Fruit fly (Drosophila melanogaster): ENCODE data around the gene PH4alphaSG1.

The PH4alphaSG1 gene

dm6 chr3R:30531989-30532653 lies 26.7 kb upstream of the PH4alphaSG1 start, which contains the start of gene tmod (continued):
- TF ChIP-seq prd (optimal IDR thresholded peaks at IDR 0.05) (no peak), prd (GFP tag; IDR thresholded peaks at IDR 0.05) (peak; percentile 59; the same call in 2 of the 3 replicates), sd (tag; optimal IDR thresholded peaks at IDR 0.05) (no peak), Drgx (GFP tag; IDR thresholded peaks at IDR 0.05) (peak; percentile 61), btn (GFP tag; optimal IDR thresholded peaks at IDR 0.05) (no peak), CG6689 (GFP tag; IDR thresholded peaks at IDR 0.05) (peak; percentile 52), psq (GFP tag; optimal IDR thresholded peaks at IDR 0.05) (no peak), CG6683 (GFP tag; optimal IDR thresholded peaks at IDR 0.05) (no peak), NK7.1 (GFP tag; optimal IDR thresholded peaks at IDR 0.05) (no peak), sug (tag; optimal IDR thresholded peaks at IDR 0.05) (peak; percentile 83), trh (GFP tag; optimal IDR thresholded peaks at IDR 0.05) (no peak), CG4854 (GFP tag; optimal IDR thresholded peaks at IDR 0.05) (no peak), inv (GFP tag; IDR thresholded peaks at IDR 0.05; ENCODE audit: partially characterized antibody) (no peak), row (GFP tag; IDR thresholded peaks at IDR 0.05) (peak; percentile 71), CG10565 (GFP tag; optimal IDR thresholded peaks at IDR 0.05) (no peak), sna (GFP tag; IDR thresholded peaks at IDR 0.05; ENCODE audit: partially characterized antibody) (no peak), bowl (GFP tag; IDR thresholded peaks at IDR 0.05) (no peak), CG18011 (GFP tag; optimal IDR thresholded peaks at IDR 0.05) (no peak), al (GFP tag; IDR thresholded peaks at IDR 0.05) (no peak), Hmx (GFP tag; optimal IDR thresholded peaks at IDR 0.05) (no peak), Poxn (GFP tag; IDR thresholded peaks at IDR 0.05) (no peak), seq (GFP tag; IDR thresholded peaks at IDR 0.05) (no peak), Pdp1 (GFP tag; optimal IDR thresholded peaks at IDR 0.05) (peak in 1 of 2 experiments; percentile 53), tgo (GFP tag; IDR thresholded peaks at IDR 0.05) (peak; percentile 49; the same call in 2 of the 3 replicates), ttk (GFP tag; IDR thresholded peaks at IDR 0.05) (no peak), Dfd (GFP tag; optimal IDR thresholded peaks at IDR 0.05) (no peak), Trl (optimal IDR thresholded peaks at IDR 0.05) (peak; percentile 79 to 84), Trl (GFP tag; optimal IDR thresholded peaks at IDR 0.05) (no peak), Lim3 (GFP tag; IDR thresholded peaks at IDR 0.05) (no peak), dmrt11E (tag; optimal IDR thresholded peaks at IDR 0.05) (peak; percentile 62), pho (GFP tag; optimal IDR thresholded peaks at IDR 0.05) (no peak), dimm (GFP tag; IDR thresholded peaks at IDR 0.05) (peak; percentile 13; the same call in 1 of the 2 replicates), Nf-YC (tag; optimal IDR thresholded peaks at IDR 0.05) (peak; percentile 15), ems (GFP tag; optimal IDR thresholded peaks at IDR 0.05) (peak; percentile 13), CG10321 (GFP tag; IDR thresholded peaks at IDR 0.05) (peak; percentile 95), CG7928 (GFP tag; optimal IDR thresholded peaks at IDR 0.05) (no peak), shn (GFP tag; optimal IDR thresholded peaks at IDR 0.05) (peak; percentile 37), nerfin-1 (tag; optimal IDR thresholded peaks at IDR 0.05) (peak; percentile 53), CG13123 (GFP tag; optimal IDR thresholded peaks at IDR 0.05) (no peak), pita (GFP tag; optimal IDR thresholded peaks at IDR 0.05) (no peak), CG30020 (tag; optimal IDR thresholded peaks at IDR 0.05) (no peak), CG2202 (tag; optimal IDR thresholded peaks at IDR 0.05) (no peak), CG8944 (GFP tag; optimal IDR thresholded peaks at IDR 0.05) (peak; percentile 41), Dbx (GFP tag; IDR thresholded peaks at IDR 0.05) (peak; percentile 55; the same call in 1 of the 3 replicates), chif (GFP tag; optimal IDR thresholded peaks at IDR 0.05) (peak; percentile 27 to 56), ssp (GFP tag; IDR thresholded peaks at IDR 0.05) (no peak), H15 (GFP tag; IDR thresholded peaks at IDR 0.05) (no peak), CG12744 (GFP tag; optimal IDR thresholded peaks at IDR 0.05) (no peak), CG31388 (GFP tag; optimal IDR thresholded peaks at IDR 0.05) (no peak), Taf1 (GFP tag; IDR thresholded peaks at IDR 0.05) (no peak), CG17361 (GFP tag; IDR thresholded peaks at IDR 0.05) (no peak), chn (GFP tag; optimal IDR thresholded peaks at IDR 0.05) (no peak)
